Fruit fly (Drosophila melanogaster): ENCODE measurements around the gene CG18787.
A peak's percentile ranks its signal among the peaks of the same experiment; 100 is the strongest.

Gene CG18787

dm6 chr2L:12006397-12007330, 7.5 kb upstream of the CG18787 start (continued):
- no peak for TF ChIP-seq gsb (GFP tag; IDR thresholded peaks at IDR 0.05)
- TF ChIP-seq CG4820 (GFP tag; optimal IDR thresholded peaks at IDR 0.05) = peak; percentile 91
- TF ChIP-seq disco-r (GFP tag; optimal IDR thresholded peaks at IDR 0.05) = peak; percentile 18
- peak; percentile 92 for TF ChIP-seq ind (GFP tag; optimal IDR thresholded peaks at IDR 0.05)
- TF ChIP-seq Opbp (GFP tag; IDR thresholded peaks at IDR 0.05; ENCODE audit: partially characterized antibody) = no peak
- no peak for TF ChIP-seq sna (GFP tag; IDR thresholded peaks at IDR 0.05; ENCODE audit: partially characterized antibody)
- TF ChIP-seq Abd-B (GFP tag; optimal IDR thresholded peaks at IDR 0.05) = peak; percentile 94
- TF ChIP-seq gem (tag; optimal IDR thresholded peaks at IDR 0.05) = peak; percentile 99
- peak; percentile 87 for TF ChIP-seq tin (GFP tag; optimal IDR thresholded peaks at IDR 0.05)
- TF ChIP-seq ci (GFP tag; IDR thresholded peaks at IDR 0.05) = no peak
- TF ChIP-seq NC2α (GFP tag; optimal IDR thresholded peaks at IDR 0.05) = peak; percentile 0
- TF ChIP-seq CG17328 (GFP tag; IDR thresholded peaks at IDR 0.05) = no peak
- TF ChIP-seq lov (optimal IDR thresholded peaks at IDR 0.05) = no peak
- no peak for TF ChIP-seq lov (GFP tag; IDR thresholded peaks at IDR 0.05)
- no peak for TF ChIP-seq dimm (GFP tag; IDR thresholded peaks at IDR 0.05)
- no peak for TF ChIP-seq Poxn (GFP tag; IDR thresholded peaks at IDR 0.05)
- peak; percentile 20 for TF ChIP-seq CG9797 (GFP tag; optimal IDR thresholded peaks at IDR 0.05)
- TF ChIP-seq Ravus (GFP tag; IDR thresholded peaks at IDR 0.05) = no peak
- no peak for TF ChIP-seq knrl (GFP tag; IDR thresholded peaks at IDR 0.05; ENCODE audit: partially characterized antibody)
- TF ChIP-seq CG15073 (GFP tag; optimal IDR thresholded peaks at IDR 0.05) = peak; percentile 52
- peak; percentile 98 for TF ChIP-seq CG10979 (tag; optimal IDR thresholded peaks at IDR 0.05)
- peak; percentile 97 for TF ChIP-seq Meics (GFP tag; optimal IDR thresholded peaks at IDR 0.05)
- peak; percentile 94 for TF ChIP-seq CG8388 (GFP tag; optimal IDR thresholded peaks at IDR 0.05)
- TF ChIP-seq CG13123 (GFP tag; optimal IDR thresholded peaks at IDR 0.05) = peak; percentile 87
- TF ChIP-seq sens-2 (GFP tag; IDR thresholded peaks at IDR 0.05) = no peak
- TF ChIP-seq CG9215 (GFP tag; IDR thresholded peaks at IDR 0.05) = no peak
- no peak for TF ChIP-seq cg (GFP tag; optimal IDR thresholded peaks at IDR 0.05)
- TF ChIP-seq ERR (GFP tag; optimal IDR thresholded peaks at IDR 0.05) = peak; percentile 82
- TF ChIP-seq ab (GFP tag; optimal IDR thresholded peaks at IDR 0.05) = peak; percentile 66
- no peak for TF ChIP-seq CG5953 (GFP tag; IDR thresholded peaks at IDR 0.05)
- no peak for TF ChIP-seq stwl (tag; optimal IDR thresholded peaks at IDR 0.05)
- TF ChIP-seq CG17912 (GFP tag; optimal IDR thresholded peaks at IDR 0.05) = no peak
- TF ChIP-seq gce (GFP tag; IDR thresholded peaks at IDR 0.05) = no peak
- TF ChIP-seq CG1792 (GFP tag; optimal IDR thresholded peaks at IDR 0.05) = peak; percentile 46
- TF ChIP-seq psq (GFP tag; optimal IDR thresholded peaks at IDR 0.05) = peak; percentile 74
- peak; percentile 88 for TF ChIP-seq CG2875 (GFP tag; optimal IDR thresholded peaks at IDR 0.05)
- TF ChIP-seq Oli (tag; optimal IDR thresholded peaks at IDR 0.05) = peak; percentile 97
- peak; percentile 95 for TF ChIP-seq Dek (tag; optimal IDR thresholded peaks at IDR 0.05)
- peak; percentile 21 for TF ChIP-seq CTCF (GFP tag; optimal IDR thresholded peaks at IDR 0.05)
- no peak for TF ChIP-seq Tbp (GFP tag; optimal IDR thresholded peaks at IDR 0.05)
- peak; percentile 94 for TF ChIP-seq CG4424 (GFP tag; optimal IDR thresholded peaks at IDR 0.05)
- no peak for TF ChIP-seq CG6689 (GFP tag; IDR thresholded peaks at IDR 0.05)
- no peak for TF ChIP-seq CG11398 (GFP tag; optimal IDR thresholded peaks at IDR 0.05)
- TF ChIP-seq Sox102F (GFP tag; optimal IDR thresholded peaks at IDR 0.05) = peak; percentile 93
- TF ChIP-seq luna (GFP tag; optimal IDR thresholded peaks at IDR 0.05) = peak; percentile 32
- TF ChIP-seq CG31388 (GFP tag; optimal IDR thresholded peaks at IDR 0.05) = peak; percentile 79
- no peak for TF ChIP-seq mld (GFP tag; IDR thresholded peaks at IDR 0.05; ENCODE audit: partially characterized antibody)
- peak in 1 of 2 experiments; percentile 47 for TF ChIP-seq insv (GFP tag; optimal IDR thresholded peaks at IDR 0.05)
- peak; percentile 32 for TF ChIP-seq TFAM (GFP tag; optimal IDR thresholded peaks at IDR 0.05)
- peak; percentile 86 for TF ChIP-seq CG11723 (GFP tag; optimal IDR thresholded peaks at IDR 0.05)

All from whole organism, embryonic.